Fruit fly (Drosophila melanogaster): ENCODE data around the gene slx1.

dm6 chr3R:4690508-4690907 lies 48.7 kb downstream of the slx1 start, which contains the start of gene CG33927:
- TF ChIP-seq insv (optimal IDR thresholded peaks at IDR 0.05): no peak
- no peak for TF ChIP-seq Myc (optimal IDR thresholded peaks at IDR 0.05)
- TF ChIP-seq ttk (optimal IDR thresholded peaks at IDR 0.05): no peak
- no peak for TF ChIP-seq psq (optimal IDR thresholded peaks at IDR 0.05)
- TF ChIP-seq h (optimal IDR thresholded peaks at IDR 0.05): no peak
